Fruit fly (Drosophila melanogaster) whole organism, embryonic: ENCODE measurements around the gene Oscillin.

Experiments used
- Atf6 ChIP-seq: fragments of 200-800 bp; sonication (Bioruptor generic); IDR thresholded peaks from 2 replicates; pipeline ENCODE4 v1.3.6; 2022; ENCODE audit warnings: missing biosample characterization, missing genetic modification characterization
- Bteb2 ChIP-seq: fragments of 200-800 bp; sonication (Bioruptor generic); optimal IDR thresholded peaks from 2 replicates; lab custom pipeline; 2016; ENCODE audit warnings: missing biosample characterization, missing genetic modification characterization
- CG1024 ChIP-seq: fragments of 200-800 bp; sonication (Bioruptor generic); IDR thresholded peaks from 2 replicates; pipeline ENCODE4 v1.3.6; 2022; ENCODE audit warnings: missing biosample characterization, missing genetic modification characterization
- CG10979 ChIP-seq: fragments of 200-800 bp; sonication (Bioruptor generic); optimal IDR thresholded peaks from 2 replicates; lab custom pipeline; 2018; ENCODE audit warnings: missing biosample characterization, mild to moderate bottlenecking, missing genetic modification characterization, moderate library complexity
- CG12155 ChIP-seq: fragments of 200-800 bp; sonication (Bioruptor generic); optimal IDR thresholded peaks from 3 replicates; lab custom pipeline; 2016; ENCODE audit warnings: missing biosample characterization, missing genetic modification characterization
- CG13424 ChIP-seq: fragments of 200-800 bp; sonication (Bioruptor generic); optimal IDR thresholded peaks from 2 replicates; lab custom pipeline; 2019; ENCODE audit warnings: missing biosample characterization, mild to moderate bottlenecking, missing genetic modification characterization, moderate library complexity
- CG15073 ChIP-seq: fragments of 200-800 bp; sonication (Bioruptor generic); optimal IDR thresholded peaks from 2 replicates; lab custom pipeline; 2016; ENCODE audit warnings: missing biosample characterization, missing genetic modification characterization
- CG15269 ChIP-seq: fragments of 200-800 bp; sonication (Bioruptor generic); optimal IDR thresholded peaks from 2 replicates; lab custom pipeline; 2018; ENCODE audit warnings: missing biosample characterization, mild to moderate bottlenecking, missing genetic modification characterization, moderate library complexity
- CG16813 ChIP-seq: fragments of 200-800 bp; sonication (Bioruptor generic); IDR thresholded peaks from 3 replicates; pipeline ENCODE4 v1.3.6; 2022; ENCODE audit warnings: missing biosample characterization, missing genetic modification characterization; ENCODE audit not compliant: partially characterized antibody
- CG17568 ChIP-seq: fragments of 200-800 bp; sonication (Bioruptor generic); optimal IDR thresholded peaks from 2 replicates; lab custom pipeline; 2018; ENCODE audit warnings: missing biosample characterization, mild to moderate bottlenecking, missing genetic modification characterization, moderate library complexity
- CG2678 ChIP-seq: fragments of 200-800 bp; sonication (Bioruptor generic); optimal IDR thresholded peaks from 3 replicates; lab custom pipeline; 2019; ENCODE audit warnings: missing biosample characterization, mild to moderate bottlenecking, missing genetic modification characterization, moderate library complexity
- CG3065 ChIP-seq: fragments of 200-800 bp; sonication (Bioruptor generic); optimal IDR thresholded peaks from 2 replicates; lab custom pipeline; 2016; ENCODE audit warnings: missing biosample characterization, missing genetic modification characterization
- CG32532 ChIP-seq: fragments of 200-800 bp; sonication (Bioruptor generic); IDR thresholded peaks from 2 replicates; pipeline ENCODE4 v1.3.6; 2022; ENCODE audit warnings: missing biosample characterization, missing genetic modification characterization
- CG3407 ChIP-seq: fragments of 200-800 bp; sonication (Bioruptor generic); optimal IDR thresholded peaks from 2 replicates; lab custom pipeline; 2018; ENCODE audit warnings: missing biosample characterization, mild to moderate bottlenecking, missing genetic modification characterization
- CG4730 ChIP-seq: fragments of 200-800 bp; sonication (Bioruptor generic); IDR thresholded peaks from 2 replicates; pipeline ENCODE4 v1.3.6; 2022; ENCODE audit warnings: missing biosample characterization, missing genetic modification characterization
- CG5180 ChIP-seq: fragments of 200-800 bp; sonication (Bioruptor generic); optimal IDR thresholded peaks from 3 replicates; lab custom pipeline; 2017; ENCODE audit warnings: missing biosample characterization, missing genetic modification characterization, mild to moderate bottlenecking, moderate library complexity, missing genetic modification reagents
- CG6654 ChIP-seq: fragments of 200-800 bp; sonication (Bioruptor generic); optimal IDR thresholded peaks from 2 replicates; lab custom pipeline; 2017; ENCODE audit warnings: missing biosample characterization, mild to moderate bottlenecking, missing genetic modification characterization
- CG6765 ChIP-seq: fragments of 200-800 bp; sonication (Bioruptor generic); optimal IDR thresholded peaks from 3 replicates; lab custom pipeline; 2017; ENCODE audit warnings: missing biosample characterization, mild to moderate bottlenecking, missing genetic modification characterization
- CG6854 ChIP-seq: fragments of 200-800 bp; sonication (Bioruptor generic); optimal IDR thresholded peaks from 3 replicates; lab custom pipeline; 2017; ENCODE audit warnings: missing biosample characterization, mild to moderate bottlenecking, missing genetic modification characterization
- CG8281 ChIP-seq: fragments of 200-800 bp; sonication (Bioruptor generic); optimal IDR thresholded peaks from 2 replicates; lab custom pipeline; 2018; ENCODE audit warnings: missing biosample characterization, mild to moderate bottlenecking, missing genetic modification characterization, moderate library complexity
- Camta ChIP-seq: fragments of 200-800 bp; sonication (Bioruptor generic); optimal IDR thresholded peaks from 2 replicates; lab custom pipeline; 2016; ENCODE audit warnings: missing biosample characterization, missing genetic modification characterization
- Dad ChIP-seq: fragments of 200-800 bp; sonication (Bioruptor generic); optimal IDR thresholded peaks from 3 replicates; lab custom pipeline; 2016; ENCODE audit warnings: missing biosample characterization, missing genetic modification characterization
- Doc2 ChIP-seq: fragments of 200-800 bp; sonication (Bioruptor generic); IDR thresholded peaks from 2 replicates; pipeline ENCODE4 v1.3.6; 2022; ENCODE audit warnings: missing biosample characterization, missing genetic modification characterization
- Drgx ChIP-seq: fragments of 200-800 bp; sonication (Bioruptor generic); IDR thresholded peaks from 2 replicates; pipeline ENCODE4 v1.3.6; 2022; ENCODE audit warnings: missing biosample characterization, missing genetic modification characterization
- Fer1 ChIP-seq: fragments of 200-800 bp; sonication (Bioruptor generic); optimal IDR thresholded peaks from 2 replicates; lab custom pipeline; 2017; ENCODE audit warnings: missing biosample characterization, mild to moderate bottlenecking, missing genetic modification characterization
- Hr39 ChIP-seq: fragments of >200 bp; optimal IDR thresholded peaks from 2 replicates; lab custom pipeline; 2017
- Lhr ChIP-seq: fragments of 200-800 bp; sonication (Bioruptor generic); optimal IDR thresholded peaks from 3 replicates; lab custom pipeline; 2017; ENCODE audit warnings: mild to moderate bottlenecking, missing biosample characterization, missing genetic modification reagents, missing genetic modification characterization
- Oli ChIP-seq: fragments of 200-800 bp; sonication (Bioruptor generic); optimal IDR thresholded peaks from 2 replicates; lab custom pipeline; 2018; ENCODE audit warnings: missing biosample characterization, mild to moderate bottlenecking, missing genetic modification characterization, moderate library complexity
- Opbp ChIP-seq: fragments of 200-800 bp; sonication (Bioruptor generic); IDR thresholded peaks from 3 replicates; pipeline ENCODE4 v1.3.6; 2022; ENCODE audit warnings: missing biosample characterization, missing genetic modification characterization; ENCODE audit not compliant: partially characterized antibody
- Ravus ChIP-seq: fragments of 200-800 bp; sonication (Bioruptor generic); IDR thresholded peaks from 2 replicates; pipeline ENCODE4 v1.3.6; 2022; ENCODE audit warnings: missing biosample characterization, missing genetic modification characterization
- Stat92E ChIP-seq, 3 experiments: fragments of >200 bp in 2 of 3; fragments of 200-800 bp in 1 of 3; sonication (Bioruptor generic) in 1 of 3; optimal IDR thresholded peaks; 2 replicates each; lab custom pipeline; 2017 to 2019; ENCODE audit warnings: missing biosample characterization in 3 of 3, missing genetic modification characterization in 3 of 3, mild to moderate bottlenecking in 1 of 3, moderate library complexity in 1 of 3
- TFAM ChIP-seq: fragments of 200-800 bp; sonication (Bioruptor generic); optimal IDR thresholded peaks from 2 replicates; lab custom pipeline; 2017; ENCODE audit warnings: missing biosample characterization, missing genetic modification characterization, inconsistent platforms
- Usf ChIP-seq: fragments of 200-800 bp; sonication (Bioruptor generic); optimal IDR thresholded peaks from 2 replicates; lab custom pipeline; 2017; ENCODE audit warnings: missing genotype, missing biosample characterization, missing genetic modification characterization
- abd-A ChIP-seq: fragments of 200-800 bp; sonication (Bioruptor generic); optimal IDR thresholded peaks from 3 replicates; lab custom pipeline; 2019; ENCODE audit warnings: missing biosample characterization, mild to moderate bottlenecking, missing genetic modification characterization, moderate library complexity
- ara ChIP-seq: fragments of 200-800 bp; sonication (Bioruptor generic); IDR thresholded peaks from 2 replicates; pipeline ENCODE4 v1.3.6; 2022; ENCODE audit warnings: missing biosample characterization, missing genetic modification characterization
- ase ChIP-seq: fragments of 200-800 bp; sonication (Bioruptor generic); IDR thresholded peaks from 3 replicates; pipeline ENCODE4 v1.3.6; 2022; ENCODE audit warnings: missing biosample characterization, missing genetic modification characterization
- dmrt11E ChIP-seq: fragments of 200-800 bp; sonication (Bioruptor generic); optimal IDR thresholded peaks from 3 replicates; lab custom pipeline; 2018; ENCODE audit warnings: missing biosample characterization, mild to moderate bottlenecking, missing genetic modification characterization, moderate library complexity
- ems ChIP-seq: fragments of 200-800 bp; sonication (Bioruptor generic); optimal IDR thresholded peaks from 3 replicates; lab custom pipeline; 2016; ENCODE audit warnings: missing biosample characterization, missing genetic modification characterization
- gce ChIP-seq: fragments of 200-800 bp; sonication (Bioruptor generic); IDR thresholded peaks from 3 replicates; pipeline ENCODE4 v1.3.6; 2022; ENCODE audit warnings: missing biosample characterization, missing genetic modification characterization
- gfzf ChIP-seq: fragments of 200-800 bp; sonication (Bioruptor generic); optimal IDR thresholded peaks from 2 replicates; lab custom pipeline; 2016; ENCODE audit warnings: missing biosample characterization, mild to moderate bottlenecking, missing genetic modification characterization, moderate library complexity
- gsb-n ChIP-seq: fragments of 200-800 bp; sonication (Bioruptor generic); optimal IDR thresholded peaks from 3 replicates; lab custom pipeline; 2018; ENCODE audit warnings: missing biosample characterization, mild to moderate bottlenecking, missing genetic modification characterization
- ham ChIP-seq: fragments of 200-800 bp; sonication (Bioruptor generic); IDR thresholded peaks from 2 replicates; pipeline ENCODE4 v1.3.6; 2022; ENCODE audit warnings: missing biosample characterization, missing genetic modification characterization
- ind ChIP-seq: fragments of 200-800 bp; sonication (Bioruptor generic); optimal IDR thresholded peaks from 3 replicates; lab custom pipeline; 2016; ENCODE audit warnings: missing biosample characterization, missing genetic modification characterization
- nau ChIP-seq: fragments of 200-800 bp; sonication (Bioruptor generic); optimal IDR thresholded peaks from 3 replicates; lab custom pipeline; 2017; ENCODE audit warnings: missing biosample characterization, mild to moderate bottlenecking, missing genetic modification characterization, missing genetic modification reagents
- onecut ChIP-seq: fragments of 200-800 bp; sonication (Bioruptor generic); IDR thresholded peaks from 2 replicates; pipeline ENCODE4 v1.3.6; 2022; ENCODE audit warnings: missing biosample characterization, missing genetic modification characterization
- prd ChIP-seq, 3 experiments: fragments of >200 bp in 2 of 3; fragments of 200-800 bp in 1 of 3; sonication (Bioruptor generic) in 1 of 3; optimal IDR thresholded peaks in 2 of 3; IDR thresholded peaks in 1 of 3; 2 replicates in 2 of 3; 3 replicates in 1 of 3; pipeline versions ENCODE4 v1.3.6 to Lab custom; 2017 to 2022; ENCODE audit warnings: missing biosample characterization in 1 of 3, missing genetic modification characterization in 1 of 3
- run ChIP-seq: fragments of 200-800 bp; sonication (Bioruptor generic); optimal IDR thresholded peaks from 3 replicates; lab custom pipeline; 2018; ENCODE audit warnings: missing biosample characterization, mild to moderate bottlenecking, missing genetic modification characterization
- shn ChIP-seq: fragments of 200-800 bp; sonication (Bioruptor generic); optimal IDR thresholded peaks from 3 replicates; lab custom pipeline; 2016; ENCODE audit warnings: missing biosample characterization, missing genetic modification characterization
- sug ChIP-seq: fragments of 200-800 bp; optimal IDR thresholded peaks from 2 replicates; lab custom pipeline; 2019; ENCODE audit warnings: missing biosample characterization, mild to moderate bottlenecking, missing genetic modification characterization, moderate library complexity
- usp ChIP-seq: fragments of >200 bp; optimal IDR thresholded peaks from 2 replicates; lab custom pipeline; 2017; ENCODE audit warnings: missing biosample characterization, missing genetic modification characterization
- zen ChIP-seq: fragments of 200-800 bp; sonication (Bioruptor generic); optimal IDR thresholded peaks from 3 replicates; lab custom pipeline; 2018; ENCODE audit warnings: missing biosample characterization, mild to moderate bottlenecking, missing genetic modification characterization, moderate library complexity

Oscillin gene

dm6 chr2L:5569503-5569902, 22.6 kb downstream of the Oscillin start (continued):
- TF ChIP-seq prd (optimal IDR thresholded peaks at IDR 0.05; lab: Kevin White, UChicago) (no peak), prd (GFP tag; IDR thresholded peaks at IDR 0.05; lab: Robert Waterston, UW) (peak; percentile 27; the same call in 1 of the 3 replicates), CG17568 (GFP tag; lab: Kevin White, UChicago) (no peak), CG5180 (GFP tag; lab: Kevin White, UChicago) (no peak), CG1024 (no peak), CG12155 (GFP tag; lab: Kevin White, UChicago) (no peak), Bteb2 (GFP tag; lab: Kevin White, UChicago) (no peak), sug (tag; lab: Kevin White, UChicago) (no peak), CG15073 (GFP tag; lab: Kevin White, UChicago) (no peak), Ravus (GFP tag; lab: Robert Waterston, UW) (no peak), shn (GFP tag; lab: Kevin White, UChicago) (no peak), Doc2 (GFP tag; lab: Robert Waterston, UW) (0 out of 2 replicates have a peak, but pooled peaks have one; percentile 13), dmrt11E (tag; lab: Kevin White, UChicago) (no peak), run (tag; lab: Kevin White, UChicago) (no peak), CG15269 (tag; lab: Kevin White, UChicago) (peak; percentile 48), ara (GFP tag; lab: Robert Waterston, UW) (no peak), zen (tag; lab: Kevin White, UChicago) (no peak), Camta (no peak), onecut (GFP tag; lab: Robert Waterston, UW) (no peak), CG13424 (tag; lab: Kevin White, UChicago) (peak; percentile 42), CG2678 (tag; lab: Kevin White, UChicago) (no peak), nau (GFP tag; lab: Kevin White, UChicago) (no peak), ind (GFP tag; lab: Kevin White, UChicago) (peak; percentile 27), ase (GFP tag; lab: Robert Waterston, UW) (peak; percentile 39; the same call in 1 of the 3 replicates), CG3407 (no peak), CG16813 (GFP tag; lab: Robert Waterston, UW) (no peak), gsb-n (tag; lab: Kevin White, UChicago) (no peak), CG6654 (no peak), CG3065 (GFP tag; lab: Kevin White, UChicago) (no peak), abd-A (peak; percentile 34), CG32532 (peak; percentile 56; the same call in 1 of the 2 replicates), CG4730 (GFP tag; lab: Robert Waterston, UW) (no peak), Fer1 (GFP tag; lab: Kevin White, UChicago) (no peak), Opbp (GFP tag; lab: Robert Waterston, UW) (no peak), ems (GFP tag; lab: Kevin White, UChicago) (no peak), usp (GFP tag; lab: Kevin White, UChicago) (no peak), Hr39 (lab: Kevin White, UChicago) (no peak), CG6854 (no peak), CG8281 (tag; lab: Kevin White, UChicago) (no peak), CG6765 (GFP tag; lab: Kevin White, UChicago) (no peak), Drgx (GFP tag; lab: Robert Waterston, UW) (no peak; the same call in 1 of the 2 replicates), CG10979 (no peak), ham (GFP tag; lab: Robert Waterston, UW) (no peak), Atf6 (GFP tag; lab: Robert Waterston, UW) (no peak), Stat92E (GFP tag; optimal IDR thresholded peaks at IDR 0.05; lab: Kevin White, UChicago) (no peak), Lhr (GFP tag; lab: Kevin White, UChicago) (no peak), Dad (GFP tag; lab: Kevin White, UChicago) (no peak), Oli (tag; lab: Kevin White, UChicago) (peak; percentile 27), TFAM (no peak), Usf (GFP tag; lab: Kevin White, UChicago) (no peak), gfzf (GFP tag; lab: Kevin White, UChicago) (no peak), gce (GFP tag; lab: Robert Waterston, UW) (no peak)
